Fruit fly (Drosophila melanogaster) whole organism, embryonic: ENCODE results near the gene CG14232.

Experiments
- Awh ChIP-seq: fragments of 200-800 bp; sonication (Bioruptor generic); IDR thresholded peaks from 2 replicates; pipeline ENCODE4, ENCODE4 v1.3.6; 2022; ENCODE audit warnings: missing biosample characterization, missing genetic modification characterization
- CG10462 ChIP-seq: fragments of 200-800 bp; sonication (Bioruptor generic); optimal IDR thresholded peaks from 2 replicates; lab custom pipeline; 2016; ENCODE audit warnings: missing biosample characterization, missing genetic modification characterization
- CG11456 ChIP-seq: fragments of 200-800 bp; sonication (Bioruptor generic); IDR thresholded peaks from 3 replicates; pipeline ENCODE4 v1.3.6; 2022; ENCODE audit warnings: missing biosample characterization, missing genetic modification characterization
- CG12769 ChIP-seq: fragments of 200-800 bp; sonication (Bioruptor generic); optimal IDR thresholded peaks from 2 replicates; lab custom pipeline; 2019; ENCODE audit warnings: missing biosample characterization, mild to moderate bottlenecking, missing genetic modification characterization, moderate library complexity
- CG13123 ChIP-seq: fragments of 200-800 bp; sonication (Bioruptor generic); optimal IDR thresholded peaks from 2 replicates; lab custom pipeline; 2016; ENCODE audit warnings: missing biosample characterization, missing genetic modification characterization
- CG13287 ChIP-seq: fragments of 200-800 bp; sonication (Bioruptor generic); IDR thresholded peaks from 2 replicates; pipeline ENCODE4 v1.3.6; 2022; ENCODE audit warnings: missing biosample characterization, missing genetic modification characterization; ENCODE audit not compliant: partially characterized antibody
- CG18599 ChIP-seq: fragments of 200-800 bp; sonication (Bioruptor generic); optimal IDR thresholded peaks from 3 replicates; lab custom pipeline; 2017; ENCODE audit warnings: missing biosample characterization, missing genetic modification characterization, mild to moderate bottlenecking, moderate library complexity, missing genetic modification reagents
- CG2120 ChIP-seq: fragments of 200-800 bp; sonication (Bioruptor generic); optimal IDR thresholded peaks from 3 replicates; lab custom pipeline; 2016; ENCODE audit warnings: missing biosample characterization, missing genetic modification characterization
- CG2678 ChIP-seq: fragments of 200-800 bp; sonication (Bioruptor generic); optimal IDR thresholded peaks from 3 replicates; lab custom pipeline; 2019; ENCODE audit warnings: missing biosample characterization, mild to moderate bottlenecking, missing genetic modification characterization, moderate library complexity
- CG34376 ChIP-seq: fragments of 200-800 bp; sonication (Bioruptor generic); optimal IDR thresholded peaks from 2 replicates; lab custom pipeline; 2018; ENCODE audit warnings: missing biosample characterization, mild to moderate bottlenecking, missing genetic modification characterization
- CG4328 ChIP-seq: fragments of 200-800 bp; sonication (Bioruptor generic); optimal IDR thresholded peaks from 3 replicates; lab custom pipeline; 2017; ENCODE audit warnings: missing biosample characterization, missing genetic modification reagents, missing genetic modification characterization
- CG4404 ChIP-seq: fragments of 200-800 bp; sonication (Bioruptor generic); IDR thresholded peaks from 2 replicates; pipeline ENCODE4 v1.3.6; 2022; ENCODE audit warnings: missing biosample characterization, missing genetic modification characterization
- CG4854 ChIP-seq: fragments of 200-800 bp; sonication (Bioruptor generic); optimal IDR thresholded peaks from 2 replicates; lab custom pipeline; 2016; ENCODE audit warnings: missing biosample characterization, missing genetic modification characterization, inconsistent platforms
- CG5180 ChIP-seq: fragments of 200-800 bp; sonication (Bioruptor generic); optimal IDR thresholded peaks from 3 replicates; lab custom pipeline; 2017; ENCODE audit warnings: missing biosample characterization, missing genetic modification characterization, mild to moderate bottlenecking, moderate library complexity, missing genetic modification reagents
- CG5245 ChIP-seq: fragments of 200-800 bp; sonication (Bioruptor generic); optimal IDR thresholded peaks from 3 replicates; lab custom pipeline; 2016; ENCODE audit warnings: missing biosample characterization, missing genetic modification characterization
- CG6683 ChIP-seq: fragments of 200-800 bp; sonication (Bioruptor generic); optimal IDR thresholded peaks from 2 replicates; lab custom pipeline; 2017; ENCODE audit warnings: missing biosample characterization, mild to moderate bottlenecking, missing genetic modification characterization, missing genetic modification reagents
- CG6689 ChIP-seq: fragments of 200-800 bp; sonication (Bioruptor generic); IDR thresholded peaks from 2 replicates; pipeline ENCODE4 v1.3.6; 2022; ENCODE audit warnings: missing biosample characterization, missing genetic modification characterization
- CG6791 ChIP-seq: fragments of 200-800 bp; sonication (Bioruptor generic); IDR thresholded peaks from 3 replicates; pipeline ENCODE4 v1.3.6; 2022; ENCODE audit warnings: missing biosample characterization, missing genetic modification characterization; ENCODE audit not compliant: partially characterized antibody
- CG7963 ChIP-seq: fragments of 200-800 bp; sonication (Bioruptor generic); IDR thresholded peaks from 3 replicates; pipeline ENCODE4 v1.3.6; 2022; ENCODE audit warnings: missing biosample characterization, missing genetic modification characterization; ENCODE audit not compliant: partially characterized antibody
- CG9797 ChIP-seq: fragments of 200-800 bp; sonication (Bioruptor generic); optimal IDR thresholded peaks from 3 replicates; lab custom pipeline; 2018; ENCODE audit warnings: missing biosample characterization, mild to moderate bottlenecking, missing genetic modification characterization
- D ChIP-seq, 2 experiments: fragments of 200-800 bp in 1 of 2; fragments of >200 bp in 1 of 2; sonication (Bioruptor generic) in 1 of 2; optimal IDR thresholded peaks; 2 replicates in 1 of 2; 3 replicates in 1 of 2; lab custom pipeline; 2017; ENCODE audit warnings: mild to moderate bottlenecking in 1 of 2, missing biosample characterization in 1 of 2, missing genetic modification characterization in 1 of 2, missing genetic modification reagents in 1 of 2
- Dip2 ChIP-seq: fragments of 200-800 bp; sonication (Bioruptor generic); IDR thresholded peaks from 2 replicates; pipeline ENCODE4 v1.3.6; 2022; ENCODE audit warnings: missing biosample characterization, missing genetic modification characterization
- Dip3 ChIP-seq: fragments of 200-800 bp; sonication (Bioruptor generic); optimal IDR thresholded peaks from 3 replicates; lab custom pipeline; 2016; ENCODE audit warnings: missing biosample characterization, missing genetic modification characterization
- Dref ChIP-seq: fragments of 200-800 bp; sonication (Bioruptor generic); IDR thresholded peaks from 2 replicates; pipeline ENCODE4 v1.3.6; 2022; ENCODE audit warnings: missing biosample characterization, missing genetic modification characterization
- Drgx ChIP-seq: fragments of 200-800 bp; sonication (Bioruptor generic); IDR thresholded peaks from 2 replicates; pipeline ENCODE4 v1.3.6; 2022; ENCODE audit warnings: missing biosample characterization, missing genetic modification characterization
- Eip74EF ChIP-seq, 2 experiments: fragments of 200-800 bp in 1 of 2; fragments of >200 bp in 1 of 2; sonication (Bioruptor generic) in 1 of 2; optimal IDR thresholded peaks; 2 replicates each; lab custom pipeline; 2017 to 2019; ENCODE audit warnings: missing biosample characterization in 2 of 2, missing genetic modification characterization in 2 of 2, mild to moderate bottlenecking in 1 of 2, moderate library complexity in 1 of 2
- Fer1 ChIP-seq: fragments of 200-800 bp; sonication (Bioruptor generic); optimal IDR thresholded peaks from 2 replicates; lab custom pipeline; 2017; ENCODE audit warnings: missing biosample characterization, mild to moderate bottlenecking, missing genetic modification characterization
- HLH3B ChIP-seq: fragments of 200-800 bp; sonication (Bioruptor generic); IDR thresholded peaks from 2 replicates; pipeline ENCODE4 v1.3.6; 2022; ENCODE audit warnings: missing biosample characterization, missing genetic modification characterization
- HmgZ ChIP-seq: fragments of 200-800 bp; sonication (Bioruptor generic); optimal IDR thresholded peaks from 2 replicates; lab custom pipeline; 2018; ENCODE audit warnings: missing biosample characterization, mild to moderate bottlenecking, missing genetic modification characterization
- Hmx ChIP-seq: fragments of 200-800 bp; sonication (Bioruptor generic); optimal IDR thresholded peaks from 2 replicates; lab custom pipeline; 2016; ENCODE audit warnings: missing biosample characterization, missing genetic modification characterization
- Hr3 ChIP-seq: fragments of 200-800 bp; sonication (Bioruptor generic); optimal IDR thresholded peaks from 3 replicates; lab custom pipeline; 2016; ENCODE audit warnings: missing biosample characterization, missing genetic modification characterization
- Meics ChIP-seq: fragments of 200-800 bp; sonication (Bioruptor generic); optimal IDR thresholded peaks from 2 replicates; lab custom pipeline; 2017; ENCODE audit warnings: missing biosample characterization, mild to moderate bottlenecking, missing genetic modification characterization
- Nf-YA ChIP-seq: fragments of 200-800 bp; sonication (Bioruptor generic); IDR thresholded peaks from 2 replicates; pipeline ENCODE4 v1.3.6; 2022; ENCODE audit warnings: missing biosample characterization, missing genetic modification characterization
- Ravus ChIP-seq: fragments of 200-800 bp; sonication (Bioruptor generic); IDR thresholded peaks from 2 replicates; pipeline ENCODE4 v1.3.6; 2022; ENCODE audit warnings: missing biosample characterization, missing genetic modification characterization
- Sry-β ChIP-seq: fragments of 200-800 bp; sonication (Bioruptor generic); optimal IDR thresholded peaks from 2 replicates; lab custom pipeline; 2018; ENCODE audit warnings: missing biosample characterization, mild to moderate bottlenecking, missing genetic modification characterization, moderate library complexity
- Vsx1 ChIP-seq: fragments of 200-800 bp; sonication (Bioruptor generic); optimal IDR thresholded peaks from 2 replicates; lab custom pipeline; 2017; ENCODE audit warnings: missing biosample characterization, mild to moderate bottlenecking, missing genetic modification characterization, missing genetic modification reagents
- Xrp1 ChIP-seq: fragments of 200-800 bp; sonication (Bioruptor generic); IDR thresholded peaks from 2 replicates; pipeline ENCODE4 v1.3.6; 2022; ENCODE audit warnings: missing biosample characterization, missing genetic modification characterization
- ato ChIP-seq: fragments of 200-800 bp; sonication (Bioruptor generic); IDR thresholded peaks from 2 replicates; pipeline ENCODE4 v1.3.6; 2022; ENCODE audit warnings: missing biosample characterization, missing genetic modification characterization; ENCODE audit not compliant: partially characterized antibody
- br ChIP-seq: fragments of >200 bp; optimal IDR thresholded peaks from 2 replicates; lab custom pipeline; 2017
- chn ChIP-seq: fragments of 200-800 bp; sonication (Bioruptor generic); optimal IDR thresholded peaks from 2 replicates; lab custom pipeline; 2016; ENCODE audit warnings: missing biosample characterization, missing genetic modification characterization
- eyg ChIP-seq: fragments of 200-800 bp; sonication (Bioruptor generic); optimal IDR thresholded peaks from 3 replicates; lab custom pipeline; 2016; ENCODE audit warnings: missing biosample characterization, missing genetic modification characterization
- fu2 ChIP-seq: fragments of 200-800 bp; sonication (Bioruptor generic); optimal IDR thresholded peaks from 2 replicates; lab custom pipeline; 2016; ENCODE audit warnings: missing biosample characterization, missing genetic modification characterization
- gsb-n ChIP-seq: fragments of 200-800 bp; sonication (Bioruptor generic); optimal IDR thresholded peaks from 3 replicates; lab custom pipeline; 2018; ENCODE audit warnings: missing biosample characterization, mild to moderate bottlenecking, missing genetic modification characterization
- hth ChIP-seq: fragments of >200 bp; optimal IDR thresholded peaks from 2 replicates; lab custom pipeline; 2017; ENCODE audit warnings: inconsistent platforms
- ind ChIP-seq: fragments of 200-800 bp; sonication (Bioruptor generic); optimal IDR thresholded peaks from 3 replicates; lab custom pipeline; 2016; ENCODE audit warnings: missing biosample characterization, missing genetic modification characterization
- ken ChIP-seq: fragments of 200-800 bp; sonication (Bioruptor generic); IDR thresholded peaks from 3 replicates; pipeline ENCODE4 v1.3.6; 2022; ENCODE audit warnings: missing biosample characterization, missing genetic modification characterization
- klu ChIP-seq: fragments of 200-800 bp; sonication (Bioruptor generic); IDR thresholded peaks from 2 replicates; pipeline ENCODE4 v1.3.6; 2022; ENCODE audit warnings: missing biosample characterization, missing genetic modification characterization
- pan ChIP-seq, 4 experiments: fragments of >200 bp in 3 of 4; fragments of 200-800 bp in 1 of 4; sonication (Bioruptor generic) in 1 of 4; optimal IDR thresholded peaks in 3 of 4; IDR thresholded peaks in 1 of 4; 2 replicates each; pipeline versions ENCODE4 v1.3.6 to Lab custom; 2017 to 2022; ENCODE audit warnings: missing biosample characterization in 2 of 4, missing genetic modification characterization in 2 of 4, mixed read lengths in 1 of 4
- yki ChIP-seq: fragments of >200 bp; optimal IDR thresholded peaks from 3 replicates; lab custom pipeline; 2018
- zen ChIP-seq: fragments of 200-800 bp; sonication (Bioruptor generic); optimal IDR thresholded peaks from 3 replicates; lab custom pipeline; 2018; ENCODE audit warnings: missing biosample characterization, mild to moderate bottlenecking, missing genetic modification characterization, moderate library complexity

CG14232 gene

DNA sequence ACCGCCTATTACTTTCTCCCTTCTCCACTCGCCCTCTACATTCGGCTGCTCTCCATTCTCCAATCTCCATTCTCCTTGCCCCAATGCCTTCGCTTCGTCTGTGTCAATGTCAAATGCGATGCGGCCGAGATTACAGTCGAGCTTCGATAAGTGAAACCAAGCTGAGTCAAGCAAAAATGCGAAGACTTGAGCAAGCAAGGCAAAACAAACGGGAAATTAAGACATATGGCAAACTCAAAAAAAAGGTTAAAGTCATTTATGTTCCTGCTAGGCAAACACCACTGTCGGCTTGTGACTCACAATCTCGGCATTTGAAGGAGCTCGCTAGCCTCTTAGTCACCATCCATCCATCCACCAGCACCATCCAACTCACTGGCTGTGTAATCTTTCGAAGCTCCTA is 35.7 kb downstream of the CG14232 start (continued):
- TF ChIP-seq gsb-n (tag; lab: Kevin White, UChicago) (peak; percentile 96), CG5180 (GFP tag; lab: Kevin White, UChicago) (peak; percentile 74), CG13287 (no peak), CG4404 (GFP tag; lab: Robert Waterston, UW) (peak; percentile 92), Eip74EF (GFP tag; optimal IDR thresholded peaks at IDR 0.05; lab: Kevin White, UChicago) (peak in 1 of 2 experiments; percentile 91), ind (peak; percentile 96), klu (GFP tag; lab: Robert Waterston, UW) (peak; percentile 86), CG11456 (GFP tag; lab: Robert Waterston, UW) (peak; percentile 96), eyg (GFP tag; lab: Kevin White, UChicago) (peak; percentile 89), CG9797 (GFP tag; lab: Kevin White, UChicago) (peak; percentile 23), CG12769 (tag; lab: Kevin White, UChicago) (peak; percentile 98), CG4854 (peak; percentile 86), yki (lab: Kevin White, UChicago) (no peak), fu2 (GFP tag; lab: Kevin White, UChicago) (peak; percentile 96), Dip3 (GFP tag; lab: Kevin White, UChicago) (peak; percentile 98), CG6683 (GFP tag; lab: Kevin White, UChicago) (peak; percentile 78), hth (no peak), CG2120 (GFP tag; lab: Kevin White, UChicago) (peak; percentile 98), chn (peak; percentile 98), CG6791 (GFP tag; lab: Robert Waterston, UW) (no peak), ken (GFP tag; lab: Robert Waterston, UW) (peak; percentile 97), CG6689 (peak; percentile 94), Fer1 (GFP tag; lab: Kevin White, UChicago) (peak; percentile 91), CG5245 (GFP tag; lab: Kevin White, UChicago) (peak; percentile 96), HmgZ (tag; lab: Kevin White, UChicago) (peak; percentile 98), CG18599 (GFP tag; lab: Kevin White, UChicago) (peak; percentile 95), ato (GFP tag; lab: Robert Waterston, UW) (no peak), Hmx (no peak), CG34376 (GFP tag; lab: Kevin White, UChicago) (peak; percentile 93), Nf-YA (GFP tag; lab: Robert Waterston, UW) (peak; percentile 85), zen (tag; lab: Kevin White, UChicago) (peak; percentile 89), Vsx1 (peak; percentile 91), Xrp1 (GFP tag; lab: Robert Waterston, UW) (peak; percentile 97), CG4328 (peak; percentile 84), CG7963 (GFP tag; lab: Robert Waterston, UW) (no peak), Meics (GFP tag; lab: Kevin White, UChicago) (peak; percentile 91), D (optimal IDR thresholded peaks at IDR 0.05; lab: Kevin White, UChicago) (no peak), D (GFP tag; optimal IDR thresholded peaks at IDR 0.05; lab: Kevin White, UChicago) (peak; percentile 90), CG13123 (GFP tag; lab: Kevin White, UChicago) (peak; percentile 95), Dip2 (GFP tag; lab: Robert Waterston, UW) (peak; percentile 45; the same call in 1 of the 2 replicates), HLH3B (GFP tag; lab: Robert Waterston, UW) (peak; percentile 91), Sry-β (GFP tag; lab: Kevin White, UChicago) (peak; percentile 54), Drgx (peak; percentile 96), br (lab: Kevin White, UChicago) (no peak), CG10462 (GFP tag; lab: Kevin White, UChicago) (peak; percentile 94), Awh (peak; percentile 92), CG2678 (tag; lab: Kevin White, UChicago) (peak; percentile 95), pan (optimal IDR thresholded peaks at IDR 0.05; lab: Kevin White, UChicago) (no peak), pan (GFP tag; optimal IDR thresholded peaks at IDR 0.05 in 1 of 2, IDR thresholded peaks at IDR 0.05 in 1 of 2) (peak in 1 of 2 experiments; percentile 92), Hr3 (peak; percentile 95), Dref (peak; percentile 39), Ravus (GFP tag; lab: Robert Waterston, UW) (peak; percentile 77)
